Worm (Caenorhabditis elegans) whole organism, mixed stage, embryonic: ENCODE data around the gene Y39G8B.13.

ENCODE experiments used
- ces-1 ChIP-seq: fragments of 150-350 bp; optimal IDR thresholded peaks from 2 replicates; lab custom pipeline; 2014; ENCODE audit warnings: missing biosample characterization, missing genetic modification reagents, missing genetic modification characterization
- elt-1 ChIP-seq: sonication (generic microtip); optimal IDR thresholded peaks from 2 replicates; lab custom pipeline; 2017; ENCODE audit warnings: missing genetic modification characterization, mild to moderate bottlenecking, missing compliant biosample characterization, antibody characterized with exemption, moderate library complexity, borderline replicate concordance; ENCODE audit not compliant: insufficient read depth
- nhr-28 ChIP-seq: fragments of 150-350 bp; optimal IDR thresholded peaks from 2 replicates; lab custom pipeline; 2014; ENCODE audit warnings: missing biosample characterization, missing genetic modification characterization
- ztf-11 ChIP-seq: fragments of 150-350 bp; optimal IDR thresholded peaks from 2 replicates; lab custom pipeline; 2014; ENCODE audit warnings: missing biosample characterization, missing genetic modification characterization

DNA sequence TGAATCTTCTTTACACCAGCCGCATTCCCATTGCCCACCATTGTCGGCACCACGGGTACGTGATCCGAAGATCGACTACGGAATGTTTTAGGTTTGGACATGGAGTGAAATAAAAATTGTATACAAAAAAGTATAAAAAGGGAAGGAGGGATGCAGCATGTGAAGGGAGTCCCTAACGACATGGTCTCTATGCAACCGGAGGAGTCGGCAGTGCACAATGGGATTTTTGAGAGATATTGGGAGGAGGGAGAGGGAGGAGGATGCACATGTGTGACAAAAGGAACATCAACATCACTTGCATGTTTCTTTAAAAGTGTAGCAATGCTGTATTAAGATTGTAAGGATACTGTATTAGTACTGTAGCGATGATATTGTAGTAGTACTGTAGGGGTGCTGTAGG, 43.3 kb downstream of the Y39G8B.13 start, which contains the start of gene W07G1.1:
- no peak for TF ChIP-seq ztf-11 (tag; lab: Kevin White, UChicago)
- no peak for TF ChIP-seq nhr-28 (tag; lab: Kevin White, UChicago)
- no peak for TF ChIP-seq elt-1 (tag; lab: Kevin White, UChicago)
- no peak for TF ChIP-seq ces-1 (GFP tag; lab: Kevin White, UChicago)
